Worm (Caenorhabditis elegans) whole organism, L4 larva: ENCODE data around the gene C54F6.5.

ENCODE experiments used
- T26A8.4 ChIP-seq: fragments of 200-800 bp; sonication (Bioruptor generic); IDR thresholded peaks from 2 replicates; pipeline ENCODE4 v1.3.6; 2022; ENCODE audit warnings: missing genetic modification characterization, missing compliant biosample characterization
- Y48G9A.11 ChIP-seq: fragments of 200-800 bp; sonication (Bioruptor generic); IDR thresholded peaks from 2 replicates; pipeline ENCODE4 v1.3.6; 2022; ENCODE audit warnings: missing genetic modification reagents, missing genetic modification characterization, missing compliant biosample characterization
- Y75B8A.6 ChIP-seq: fragments of 200-800 bp; sonication (Bioruptor generic); IDR thresholded peaks from 2 replicates; pipeline ENCODE4 v1.3.6; 2022; ENCODE audit warnings: missing genetic modification reagents, missing genetic modification characterization, missing compliant biosample characterization
- ZK337.2 ChIP-seq: fragments of 200-800 bp; sonication (Bioruptor generic); IDR thresholded peaks from 2 replicates; pipeline ENCODE4 v1.3.6; 2022; ENCODE audit warnings: missing genetic modification reagents, missing genetic modification characterization, missing compliant biosample characterization
- aha-1 ChIP-seq: fragments of 150-350 bp; peaks from one replicate; lab custom pipeline; 2014; ENCODE audit warnings: missing biosample characterization, missing genetic modification characterization
- ama-1 ChIP-seq: fragments of 150-350 bp; optimal IDR thresholded peaks from 2 replicates; lab custom pipeline; 2014; ENCODE audit warnings: inconsistent platforms, mixed read lengths
- attf-4 ChIP-seq: sonication (generic microtip); optimal IDR thresholded peaks from 3 replicates; lab custom pipeline; 2017; ENCODE audit warnings: missing biosample characterization, missing genetic modification characterization
- ceh-20 ChIP-seq: fragments of 200-800 bp; sonication (Bioruptor generic); IDR thresholded peaks from 2 replicates; pipeline ENCODE4 v1.3.6; 2022; ENCODE audit warnings: missing genetic modification reagents, missing genetic modification characterization, missing compliant biosample characterization
- ceh-28 ChIP-seq: fragments of 150-350 bp; optimal IDR thresholded peaks from 2 replicates; lab custom pipeline; 2014; ENCODE audit warnings: missing biosample characterization, missing genetic modification reagents, missing genetic modification characterization
- ceh-32 ChIP-seq: sonication (generic microtip); optimal IDR thresholded peaks from 2 replicates; lab custom pipeline; 2016; ENCODE audit warnings: mild to moderate bottlenecking, missing genetic modification characterization, missing compliant biosample characterization; ENCODE audit not compliant: poor library complexity
- daf-16 ChIP-seq, 3 experiments: sonication (generic microtip); optimal IDR thresholded peaks; 2 replicates each; lab custom pipeline; 2016 to 2017; ENCODE audit warnings: missing genetic modification characterization in 3 of 3, missing genetic modification reagents in 3 of 3, mild to moderate bottlenecking in 2 of 3, missing compliant biosample characterization in 2 of 3, missing biosample characterization in 1 of 3, moderate library complexity in 1 of 3
- daf-8 ChIP-seq: fragments of 200-800 bp; sonication (Bioruptor generic); IDR thresholded peaks from 2 replicates; pipeline ENCODE4 v1.3.6; 2022; ENCODE audit warnings: missing genetic modification characterization, missing compliant biosample characterization
- dmd-6 ChIP-seq: fragments of 200-800 bp; sonication (Bioruptor generic); IDR thresholded peaks from 2 replicates; pipeline ENCODE4 v1.3.6; 2022; ENCODE audit warnings: missing genetic modification reagents, missing genetic modification characterization, missing compliant biosample characterization
- dpl-1 ChIP-seq: fragments of 150-350 bp; optimal IDR thresholded peaks from 2 replicates; lab custom pipeline; 2014; ENCODE audit warnings: missing biosample characterization, missing genetic modification reagents, missing genetic modification characterization
- duxl-1 ChIP-seq: sonication (generic microtip); optimal IDR thresholded peaks from 2 replicates; lab custom pipeline; 2016; ENCODE audit warnings: mild to moderate bottlenecking, missing genetic modification characterization, moderate library complexity, missing compliant biosample characterization; ENCODE audit not compliant: poor library complexity
- dve-1 ChIP-seq: sonication (generic microtip); optimal IDR thresholded peaks from 2 replicates; lab custom pipeline; 2017; ENCODE audit warnings: antibody characterized with exemption, mild to moderate bottlenecking, missing genetic modification characterization, missing compliant biosample characterization; ENCODE audit not compliant: insufficient read depth
- hif-1 ChIP-seq, 2 experiments: sonication (generic microtip); optimal IDR thresholded peaks; 2 replicates each; lab custom pipeline; 2016 to 2017; ENCODE audit warnings: missing compliant biosample characterization in 2 of 2, missing genetic modification characterization in 2 of 2, missing genetic modification reagents in 2 of 2, missing genotype in 2 of 2, mild to moderate bottlenecking in 1 of 2
- hlh-11 ChIP-seq: fragments of 200-800 bp; sonication (Bioruptor generic); optimal IDR thresholded peaks from 2 replicates; lab custom pipeline; 2018; ENCODE audit warnings: mild to moderate bottlenecking, missing genetic modification characterization, missing compliant biosample characterization
- hlh-30 ChIP-seq: sonication (generic microtip); optimal IDR thresholded peaks from 2 replicates; lab custom pipeline; 2017; ENCODE audit warnings: antibody characterized with exemption, mild to moderate bottlenecking, missing genetic modification characterization, missing compliant biosample characterization; ENCODE audit not compliant: insufficient read depth
- hmg-1.1 ChIP-seq: fragments of 200-800 bp; sonication (Bioruptor generic); IDR thresholded peaks from 2 replicates; pipeline ENCODE4 v1.3.6; 2022; ENCODE audit warnings: missing genetic modification reagents, missing genetic modification characterization, missing compliant biosample characterization
- lin-1 ChIP-seq: fragments of 200-800 bp; sonication (Bioruptor generic); IDR thresholded peaks from 2 replicates; pipeline ENCODE4 v1.3.6; 2022; ENCODE audit warnings: missing genetic modification reagents, missing genetic modification characterization, missing compliant biosample characterization
- lin-13 ChIP-seq: fragments of 150-350 bp; optimal IDR thresholded peaks from 2 replicates; lab custom pipeline; 2014; ENCODE audit warnings: missing biosample characterization, missing genetic modification reagents, missing genetic modification characterization
- lin-38 ChIP-seq: fragments of 200-800 bp; sonication (Bioruptor generic); IDR thresholded peaks from 2 replicates; pipeline ENCODE4 v1.3.6; 2022; ENCODE audit warnings: missing genetic modification reagents, missing genetic modification characterization, missing compliant biosample characterization
- lin-39 ChIP-seq: fragments of 150-350 bp; optimal IDR thresholded peaks from 2 replicates; lab custom pipeline; 2014; ENCODE audit warnings: missing biosample characterization, missing genetic modification reagents, missing genetic modification characterization
- lir-3 ChIP-seq: sonication (generic microtip); optimal IDR thresholded peaks from 2 replicates; lab custom pipeline; 2016; ENCODE audit warnings: mild to moderate bottlenecking, missing genetic modification characterization, missing compliant biosample characterization
- lsy-2 ChIP-seq, 2 experiments: fragments of 150-350 bp in 1 of 2; sonication (generic microtip) in 1 of 2; optimal IDR thresholded peaks; 2 replicates each; lab custom pipeline; 2014 to 2017; ENCODE audit warnings: missing biosample characterization in 2 of 2, missing genetic modification characterization in 2 of 2
- mdl-1 ChIP-seq, 2 experiments: fragments of 150-350 bp in 1 of 2; sonication (generic microtip) in 1 of 2; optimal IDR thresholded peaks; 2 replicates each; lab custom pipeline; 2014 to 2017; ENCODE audit warnings: missing biosample characterization in 2 of 2, missing genetic modification characterization in 2 of 2
- mep-1 ChIP-seq: fragments of 150-350 bp; sonication (generic microtip); optimal IDR thresholded peaks from 3 replicates; lab custom pipeline; 2014; ENCODE audit warnings: missing biosample characterization, missing genetic modification characterization
- mes-2 ChIP-seq: sonication (generic microtip); optimal IDR thresholded peaks from 2 replicates; lab custom pipeline; 2016; ENCODE audit warnings: missing genotype, mild to moderate bottlenecking, missing genetic modification characterization, missing compliant biosample characterization; ENCODE audit not compliant: poor library complexity, severe bottlenecking
- mxl-3 ChIP-seq: fragments of 200-800 bp; sonication (Bioruptor generic); optimal IDR thresholded peaks from 2 replicates; lab custom pipeline; 2018; ENCODE audit warnings: mild to moderate bottlenecking, missing genetic modification characterization, missing compliant biosample characterization
- nhr-10 ChIP-seq: fragments of 150-350 bp; optimal IDR thresholded peaks from 2 replicates; lab custom pipeline; 2014; ENCODE audit warnings: missing biosample characterization, missing genetic modification characterization
- nhr-102 ChIP-seq: sonication (generic microtip); optimal IDR thresholded peaks from 2 replicates; lab custom pipeline; 2016; ENCODE audit warnings: mild to moderate bottlenecking, missing genetic modification characterization, moderate library complexity, missing compliant biosample characterization
- nhr-111 ChIP-seq: fragments of 200-800 bp; sonication (Bioruptor generic); optimal IDR thresholded peaks from 2 replicates; lab custom pipeline; 2018; ENCODE audit warnings: mild to moderate bottlenecking, missing genetic modification characterization, missing compliant biosample characterization
- nhr-237 ChIP-seq: sonication (generic microtip); optimal IDR thresholded peaks from 2 replicates; lab custom pipeline; 2017; ENCODE audit warnings: missing biosample characterization, missing genetic modification characterization
- nhr-25 ChIP-seq: sonication (generic microtip); optimal IDR thresholded peaks from 2 replicates; lab custom pipeline; 2017; ENCODE audit warnings: missing genetic modification characterization, mild to moderate bottlenecking, missing compliant biosample characterization, antibody characterized with exemption, moderate library complexity, borderline replicate concordance; ENCODE audit not compliant: insufficient read depth
- nhr-41 ChIP-seq: fragments of 200-800 bp; sonication (Bioruptor generic); IDR thresholded peaks from 2 replicates; pipeline ENCODE4 v1.3.6; 2022; ENCODE audit warnings: missing genetic modification reagents, missing genetic modification characterization, missing compliant biosample characterization
- nhr-48 ChIP-seq: sonication (generic microtip); optimal IDR thresholded peaks from 2 replicates; lab custom pipeline; 2016; ENCODE audit warnings: mild to moderate bottlenecking, missing genetic modification characterization, missing compliant biosample characterization
- nhr-76 ChIP-seq: fragments of 150-350 bp; optimal IDR thresholded peaks from 2 replicates; lab custom pipeline; 2014; ENCODE audit warnings: missing biosample characterization, missing genetic modification characterization
- nhr-77 ChIP-seq: fragments of 150-350 bp; optimal IDR thresholded peaks from 2 replicates; lab custom pipeline; 2014; ENCODE audit warnings: missing biosample characterization, missing genetic modification characterization
- php-3 ChIP-seq: fragments of 200-800 bp; sonication (Bioruptor generic); IDR thresholded peaks from 2 replicates; pipeline ENCODE4 v1.3.6; 2022; ENCODE audit warnings: missing genetic modification reagents, missing genetic modification characterization, missing compliant biosample characterization
- pqm-1 ChIP-seq: sonication (generic microtip); optimal IDR thresholded peaks from 2 replicates; lab custom pipeline; 2017; ENCODE audit warnings: missing biosample characterization, missing genetic modification characterization
- rbr-2 ChIP-seq: sonication (generic microtip); optimal IDR thresholded peaks from 2 replicates; lab custom pipeline; 2016; ENCODE audit warnings: missing genotype, missing genetic modification characterization, missing compliant biosample characterization
- saeg-2 ChIP-seq: fragments of 200-800 bp; sonication (Bioruptor generic); IDR thresholded peaks from 2 replicates; pipeline ENCODE4 v1.3.6; 2022; ENCODE audit warnings: missing genetic modification reagents, missing genetic modification characterization, missing compliant biosample characterization
- spr-3 ChIP-seq: fragments of 200-800 bp; sonication (Bioruptor generic); optimal IDR thresholded peaks from 2 replicates; lab custom pipeline; 2018; ENCODE audit warnings: mild to moderate bottlenecking, missing genetic modification characterization, missing compliant biosample characterization
- tag-97 ChIP-seq: fragments of 200-800 bp; sonication (Bioruptor generic); IDR thresholded peaks from 2 replicates; pipeline ENCODE4 v1.3.6; 2022; ENCODE audit warnings: missing genetic modification characterization, missing compliant biosample characterization
- tra-1 ChIP-seq: fragments of 200-800 bp; sonication (Bioruptor generic); IDR thresholded peaks from 2 replicates; pipeline ENCODE4 v1.3.6; 2022; ENCODE audit warnings: missing genetic modification reagents, missing genetic modification characterization, missing compliant biosample characterization
- vab-7 ChIP-seq: fragments of 200-800 bp; sonication (Bioruptor generic); IDR thresholded peaks from 2 replicates; pipeline ENCODE4 v1.3.6; 2022; ENCODE audit warnings: missing genetic modification reagents, missing genetic modification characterization, missing compliant biosample characterization
- zag-1 ChIP-seq: fragments of 150-350 bp; optimal IDR thresholded peaks from 2 replicates; lab custom pipeline; 2014; ENCODE audit warnings: missing biosample characterization, missing genetic modification characterization
- zfp-2 ChIP-seq: sonication (generic microtip); optimal IDR thresholded peaks from 2 replicates; lab custom pipeline; 2016; ENCODE audit warnings: mild to moderate bottlenecking, missing genetic modification characterization, missing compliant biosample characterization
- zfp-3 ChIP-seq: fragments of 200-800 bp; sonication (Bioruptor generic); conservative IDR thresholded peaks from 2 replicates; pipeline ENCODE4 v1.3.6; 2022; ENCODE audit warnings: missing genetic modification reagents, missing genetic modification characterization, missing compliant biosample characterization
- ztf-7 ChIP-seq: fragments of 150-350 bp; optimal IDR thresholded peaks from 2 replicates; lab custom pipeline; 2014; ENCODE audit warnings: missing biosample characterization, missing genetic modification characterization

The C54F6.5 gene

DNA sequence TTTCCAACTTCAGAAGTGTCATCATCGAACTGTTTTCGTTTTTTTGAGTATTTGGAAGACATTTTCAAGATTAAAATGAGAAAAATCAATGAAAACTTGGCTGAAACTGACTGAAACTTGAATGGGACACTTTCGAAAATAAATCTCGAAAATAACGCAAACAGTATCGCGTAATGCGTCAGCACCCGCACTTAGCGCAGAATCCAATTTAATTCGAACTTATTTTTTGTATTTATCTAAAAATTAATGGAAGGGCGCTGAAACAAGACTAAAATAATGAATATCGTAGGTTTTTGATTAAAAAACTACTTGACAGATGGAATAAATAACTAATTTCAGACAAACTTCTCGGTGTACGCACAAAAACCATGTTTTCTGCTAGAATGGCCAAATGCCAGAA lies 46.6 kb downstream of the C54F6.5 start, which contains the start of the genes snu-66 and ints-9:
snu-66 (minus strand) TSS at position 108 of the 400 bp plus-strand sequence.
ints-9 (plus strand) TSS at position 240 of the 400 bp plus-strand sequence.
- TF ChIP-seq saeg-2 (GFP tag; lab: Robert Waterston, UW) (no peak), rbr-2 (tag; lab: Kevin White, UChicago) (peak; percentile 55), ztf-7 (no peak), ama-1 (no peak), nhr-76 (tag; lab: Kevin White, UChicago) (no peak), Y75B8A.6 (GFP tag; lab: Robert Waterston, UW) (no peak), hlh-30 (tag; lab: Kevin White, UChicago) (no peak), nhr-77 (tag; lab: Kevin White, UChicago) (no peak), hlh-11 (tag; lab: Kevin White, UChicago) (no peak), tag-97 (no peak), nhr-41 (GFP tag; lab: Robert Waterston, UW) (no peak), lin-38 (peak; percentile 85), dve-1 (tag; lab: Kevin White, UChicago) (peak; percentile 52), daf-8 (no peak), nhr-25 (tag; lab: Kevin White, UChicago) (no peak), nhr-102 (peak; percentile 16), Y48G9A.11 (GFP tag; lab: Robert Waterston, UW) (no peak), nhr-10 (tag; lab: Kevin White, UChicago) (no peak), dmd-6 (0 out of 2 replicates have a peak, but pooled peaks have one; percentile 21), lin-39 (tag; lab: Kevin White, UChicago) (no peak), php-3 (no peak), daf-16 (GFP tag; optimal IDR thresholded peaks at IDR 0.05; lab: Kevin White, UChicago) (no peak), daf-16 (tag; optimal IDR thresholded peaks at IDR 0.05; lab: Kevin White, UChicago) (no peak), attf-4 (tag; lab: Kevin White, UChicago) (no peak), zfp-2 (no peak), tra-1 (GFP tag; lab: Robert Waterston, UW) (no peak), pqm-1 (tag; lab: Kevin White, UChicago) (no peak), spr-3 (GFP tag; lab: Kevin White, UChicago) (no peak), lin-13 (GFP tag; lab: Kevin White, UChicago) (no peak), nhr-237 (no peak), mes-2 (tag; lab: Kevin White, UChicago) (peak; percentile 81), zag-1 (no peak), zfp-3 (GFP tag; lab: Robert Waterston, UW) (no peak), lsy-2 (tag; optimal IDR thresholded peaks at IDR 0.05; lab: Kevin White, UChicago) (peak in 1 of 2 experiments; percentile 86), nhr-111 (GFP tag; lab: Kevin White, UChicago) (no peak), nhr-48 (peak; percentile 8), ceh-32 (tag; lab: Kevin White, UChicago) (no peak), hmg-1.1 (GFP tag; lab: Robert Waterston, UW) (0 out of 2 replicates have a peak, but pooled peaks have one; percentile 29), hif-1 (tag; optimal IDR thresholded peaks at IDR 0.05; lab: Kevin White, UChicago) (no peak), mep-1 (tag; lab: Kevin White, UChicago) (peak; percentile 62), dpl-1 (GFP tag; lab: Kevin White, UChicago) (peak; percentile 78), mdl-1 (tag; optimal IDR thresholded peaks at IDR 0.05; lab: Kevin White, UChicago) (no peak), duxl-1 (tag; lab: Kevin White, UChicago) (no peak), T26A8.4 (GFP tag; lab: Robert Waterston, UW) (peak; percentile 21; the same call in 1 of the 2 replicates), lin-1 (no peak), ceh-20 (no peak), ceh-28 (tag; lab: Kevin White, UChicago) (no peak), vab-7 (no peak), lir-3 (tag; lab: Kevin White, UChicago) (no peak), ZK337.2 (GFP tag; lab: Robert Waterston, UW) (no peak), aha-1 (no peak), mxl-3 (no peak)
